Fruit fly (Drosophila melanogaster): Measurements from ENCODE around the gene CG13919.

Gene CG13919

DNA sequence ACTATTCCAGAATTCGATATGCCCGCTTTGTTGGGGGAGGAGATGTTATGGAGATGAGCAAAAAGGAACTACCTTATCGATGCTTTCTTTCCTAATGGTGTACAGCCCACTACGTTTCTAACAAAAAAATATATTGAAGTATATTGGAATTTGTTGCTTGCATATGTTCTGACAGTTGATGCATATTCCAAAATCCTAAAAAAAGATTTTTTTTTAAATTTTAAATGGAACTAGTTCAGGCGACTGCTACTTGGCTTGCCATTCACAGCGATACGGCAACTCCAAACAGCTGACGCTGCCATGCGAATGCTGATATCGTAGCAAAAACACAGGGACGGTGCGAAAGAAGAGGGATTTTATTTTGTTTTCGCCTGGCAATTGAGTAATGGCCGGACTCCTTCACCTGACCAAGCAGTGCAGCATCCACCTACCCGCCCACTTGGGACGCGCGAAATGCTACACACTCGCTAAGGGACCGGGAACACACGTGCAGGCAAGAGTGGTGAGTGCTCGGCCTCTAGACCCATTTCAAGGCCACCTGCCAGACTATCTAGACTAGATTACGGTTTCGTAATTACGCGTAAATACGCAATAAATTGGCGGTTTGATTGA, 27.0 kb upstream of the CG13919 start, which contains the start of the genes CG13926, ABCB7 and CG33230 (continued):
- TF ChIP-seq Dll (GFP tag; IDR thresholded peaks at IDR 0.05; ENCODE audit: partially characterized antibody) (peak; percentile 41; the same call in 1 of the 4 replicates), CG3281 (GFP tag; optimal IDR thresholded peaks at IDR 0.05) (peak; percentile 55), Eip74EF (GFP tag; optimal IDR thresholded peaks at IDR 0.05) (no peak), klu (GFP tag; IDR thresholded peaks at IDR 0.05) (no peak), CG18599 (GFP tag; optimal IDR thresholded peaks at IDR 0.05) (peak; percentile 61), phol (tag; optimal IDR thresholded peaks at IDR 0.05) (peak; percentile 52), CG6175 (GFP tag; IDR thresholded peaks at IDR 0.05) (no peak), D19A (tag; optimal IDR thresholded peaks at IDR 0.05) (no peak), Deaf1 (tag; optimal IDR thresholded peaks at IDR 0.05) (no peak), CG30403 (GFP tag; optimal IDR thresholded peaks at IDR 0.05) (peak; percentile 57), Sry-β (GFP tag; optimal IDR thresholded peaks at IDR 0.05) (peak; percentile 93), Kr (GFP tag; optimal IDR thresholded peaks at IDR 0.05) (no peak), CG3847 (GFP tag; IDR thresholded peaks at IDR 0.05) (peak; percentile 38; the same call in 1 of the 2 replicates), salm (tag; optimal IDR thresholded peaks at IDR 0.05) (no peak), CG31388 (GFP tag; optimal IDR thresholded peaks at IDR 0.05) (no peak), CG4854 (GFP tag; optimal IDR thresholded peaks at IDR 0.05) (no peak), BtbVII (GFP tag; optimal IDR thresholded peaks at IDR 0.05) (no peak), Atf-2 (GFP tag; optimal IDR thresholded peaks at IDR 0.05) (no peak), az2 (GFP tag; optimal IDR thresholded peaks at IDR 0.05) (peak; percentile 8), fd96Cb (tag; optimal IDR thresholded peaks at IDR 0.05) (no peak), yki (optimal IDR thresholded peaks at IDR 0.05) (no peak), Hmr (GFP tag; optimal IDR thresholded peaks at IDR 0.05) (peak; percentile 31), CoRest (tag; optimal IDR thresholded peaks at IDR 0.05) (peak; percentile 52), aop (GFP tag; IDR thresholded peaks at IDR 0.05) (no peak), Hr51 (GFP tag; optimal IDR thresholded peaks at IDR 0.05) (no peak), sd (tag; optimal IDR thresholded peaks at IDR 0.05) (no peak), insv (GFP tag; optimal IDR thresholded peaks at IDR 0.05) (no peak), sug (tag; optimal IDR thresholded peaks at IDR 0.05) (peak; percentile 60), Rx (GFP tag; IDR thresholded peaks at IDR 0.05) (no peak), esg (GFP tag; conservative IDR thresholded peaks at IDR 0.05) (no peak), dan (GFP tag; IDR thresholded peaks at IDR 0.05) (no peak), CG9876 (GFP tag; optimal IDR thresholded peaks at IDR 0.05) (no peak), CG16779 (GFP tag; IDR thresholded peaks at IDR 0.05) (no peak), CG5245 (GFP tag; optimal IDR thresholded peaks at IDR 0.05) (peak; percentile 14), CG12236 (GFP tag; optimal IDR thresholded peaks at IDR 0.05) (no peak), tgo (GFP tag; IDR thresholded peaks at IDR 0.05) (no peak), CG11085 (GFP tag; IDR thresholded peaks at IDR 0.05) (no peak), Abd-B (GFP tag; optimal IDR thresholded peaks at IDR 0.05) (peak; percentile 14), CG1233 (GFP tag; optimal IDR thresholded peaks at IDR 0.05) (no peak), dimm (GFP tag; IDR thresholded peaks at IDR 0.05) (no peak), pzg (GFP tag; optimal IDR thresholded peaks at IDR 0.05) (peak; percentile 54), so (GFP tag; IDR thresholded peaks at IDR 0.05) (no peak), CG17802 (tag; optimal IDR thresholded peaks at IDR 0.05) (no peak), nom (GFP tag; optimal IDR thresholded peaks at IDR 0.05) (no peak), Chrac-16 (GFP tag; optimal IDR thresholded peaks at IDR 0.05) (no peak), CG15601 (tag; optimal IDR thresholded peaks at IDR 0.05) (no peak), BEAF-32 (GFP tag; optimal IDR thresholded peaks at IDR 0.05) (peak; percentile 64), amos (GFP tag; IDR thresholded peaks at IDR 0.05; ENCODE audit: partially characterized antibody) (peak; percentile 46; the same call in 1 of the 2 replicates), HmgD (GFP tag; optimal IDR thresholded peaks at IDR 0.05) (no peak), btn (GFP tag; optimal IDR thresholded peaks at IDR 0.05) (no peak)
